Fruit fly (Drosophila melanogaster) whole organism, embryonic: Measurements from ENCODE around the gene Pex2.

Experiments used
- Aef1 ChIP-seq: fragments of 200-800 bp; sonication (Bioruptor generic); IDR thresholded peaks from 3 replicates; pipeline ENCODE4 v1.3.6; 2022; ENCODE audit warnings: missing biosample characterization, missing genetic modification characterization
- CG10366 ChIP-seq: fragments of 200-800 bp; sonication (Bioruptor generic); IDR thresholded peaks from 2 replicates; pipeline ENCODE4 v1.3.6; 2022; ENCODE audit warnings: missing biosample characterization, missing genetic modification characterization
- CG10431 ChIP-seq: fragments of 200-800 bp; sonication (Bioruptor generic); optimal IDR thresholded peaks from 3 replicates; lab custom pipeline; 2018; ENCODE audit warnings: missing biosample characterization, mild to moderate bottlenecking, missing genetic modification characterization
- CG10543 ChIP-seq: fragments of 200-800 bp; sonication (Bioruptor generic); optimal IDR thresholded peaks from 3 replicates; lab custom pipeline; 2017; ENCODE audit warnings: missing biosample characterization, mild to moderate bottlenecking, missing genetic modification characterization, moderate library complexity
- CG11696 ChIP-seq: fragments of 200-800 bp; sonication (Bioruptor generic); IDR thresholded peaks from 2 replicates; pipeline ENCODE4 v1.3.6; 2022; ENCODE audit warnings: missing biosample characterization, missing genetic modification characterization
- CG12071 ChIP-seq: fragments of 200-800 bp; sonication (Bioruptor generic); optimal IDR thresholded peaks from 3 replicates; lab custom pipeline; 2018; ENCODE audit warnings: missing biosample characterization, mild to moderate bottlenecking, missing genetic modification characterization
- CG12299 ChIP-seq: fragments of 200-800 bp; sonication (Bioruptor generic); optimal IDR thresholded peaks from 2 replicates; lab custom pipeline; 2018; ENCODE audit warnings: missing biosample characterization, mild to moderate bottlenecking, missing genetic modification characterization
- CG12769 ChIP-seq: fragments of 200-800 bp; sonication (Bioruptor generic); optimal IDR thresholded peaks from 2 replicates; lab custom pipeline; 2019; ENCODE audit warnings: missing biosample characterization, mild to moderate bottlenecking, missing genetic modification characterization, moderate library complexity
- CG17186 ChIP-seq: fragments of 200-800 bp; sonication (Bioruptor generic); optimal IDR thresholded peaks from 3 replicates; lab custom pipeline; 2017; ENCODE audit warnings: missing biosample characterization, missing genetic modification reagents, missing genetic modification characterization
- CG17328 ChIP-seq: fragments of 200-800 bp; sonication (Bioruptor generic); IDR thresholded peaks from 2 replicates; pipeline ENCODE4 v1.3.6; 2022; ENCODE audit warnings: missing biosample characterization, missing genetic modification characterization
- CG31388 ChIP-seq: fragments of 200-800 bp; sonication (Bioruptor generic); optimal IDR thresholded peaks from 2 replicates; lab custom pipeline; 2016; ENCODE audit warnings: missing biosample characterization, missing genetic modification characterization
- CG6272 ChIP-seq: fragments of 200-800 bp; sonication (Bioruptor generic); IDR thresholded peaks from 2 replicates; pipeline ENCODE4 v1.3.6; 2022; ENCODE audit warnings: missing biosample characterization, missing genetic modification characterization
- CG7271 ChIP-seq: fragments of 200-800 bp; sonication (Bioruptor generic); optimal IDR thresholded peaks from 2 replicates; lab custom pipeline; 2018; ENCODE audit warnings: missing biosample characterization, mild to moderate bottlenecking, missing genetic modification characterization, moderate library complexity
- CG7928 ChIP-seq: fragments of 200-800 bp; sonication (Bioruptor generic); optimal IDR thresholded peaks from 2 replicates; lab custom pipeline; 2017; ENCODE audit warnings: missing biosample characterization, mild to moderate bottlenecking, missing genetic modification characterization
- CG8281 ChIP-seq: fragments of 200-800 bp; sonication (Bioruptor generic); optimal IDR thresholded peaks from 2 replicates; lab custom pipeline; 2018; ENCODE audit warnings: missing biosample characterization, mild to moderate bottlenecking, missing genetic modification characterization, moderate library complexity
- CG9609 ChIP-seq: fragments of 200-800 bp; sonication (Bioruptor generic); optimal IDR thresholded peaks from 3 replicates; lab custom pipeline; 2016; ENCODE audit warnings: missing biosample characterization, missing genetic modification characterization
- CG9876 ChIP-seq: fragments of 200-800 bp; sonication (Bioruptor generic); optimal IDR thresholded peaks from 2 replicates; lab custom pipeline; 2016; ENCODE audit warnings: missing biosample characterization, missing genetic modification characterization
- Chrac-16 ChIP-seq: fragments of 200-800 bp; sonication (Bioruptor generic); optimal IDR thresholded peaks from 3 replicates; lab custom pipeline; 2016; ENCODE audit warnings: missing biosample characterization, missing genetic modification characterization
- Drgx ChIP-seq: fragments of 200-800 bp; sonication (Bioruptor generic); IDR thresholded peaks from 2 replicates; pipeline ENCODE4 v1.3.6; 2022; ENCODE audit warnings: missing biosample characterization, missing genetic modification characterization
- ERR ChIP-seq: fragments of 200-800 bp; sonication (Bioruptor generic); optimal IDR thresholded peaks from 2 replicates; lab custom pipeline; 2016; ENCODE audit warnings: missing biosample characterization, missing genetic modification characterization
- HHEX ChIP-seq: fragments of 200-800 bp; sonication (Bioruptor generic); optimal IDR thresholded peaks from 3 replicates; lab custom pipeline; 2017; ENCODE audit warnings: missing biosample characterization, mild to moderate bottlenecking, missing genetic modification characterization, missing genetic modification reagents
- Hr3 ChIP-seq: fragments of 200-800 bp; sonication (Bioruptor generic); optimal IDR thresholded peaks from 3 replicates; lab custom pipeline; 2016; ENCODE audit warnings: missing biosample characterization, missing genetic modification characterization
- Med ChIP-seq: fragments of 200-800 bp; sonication (Bioruptor generic); peaks from one replicate; lab custom pipeline; 2016; ENCODE audit warnings: missing biosample characterization, missing genetic modification characterization, mild to moderate bottlenecking, inconsistent platforms, moderate library complexity
- NC2β ChIP-seq: fragments of 200-800 bp; sonication (Bioruptor generic); optimal IDR thresholded peaks from 2 replicates; lab custom pipeline; 2016; ENCODE audit warnings: missing biosample characterization, missing genetic modification characterization
- Side ChIP-seq: fragments of 200-800 bp; sonication (Bioruptor generic); optimal IDR thresholded peaks from 2 replicates; lab custom pipeline; 2016; ENCODE audit warnings: missing biosample characterization, missing genetic modification characterization
- Sox102F ChIP-seq: fragments of 200-800 bp; sonication (Bioruptor generic); optimal IDR thresholded peaks from 2 replicates; lab custom pipeline; 2018; ENCODE audit warnings: missing biosample characterization, mild to moderate bottlenecking, missing genetic modification characterization, moderate library complexity
- Sry-β ChIP-seq: fragments of 200-800 bp; sonication (Bioruptor generic); optimal IDR thresholded peaks from 2 replicates; lab custom pipeline; 2018; ENCODE audit warnings: missing biosample characterization, mild to moderate bottlenecking, missing genetic modification characterization, moderate library complexity
- amos ChIP-seq: fragments of 200-800 bp; sonication (Bioruptor generic); IDR thresholded peaks from 2 replicates; pipeline ENCODE4 v1.3.6; 2022; ENCODE audit warnings: missing biosample characterization, missing genetic modification characterization; ENCODE audit not compliant: partially characterized antibody
- az2 ChIP-seq: fragments of 200-800 bp; sonication (Bioruptor generic); optimal IDR thresholded peaks from 3 replicates; lab custom pipeline; 2016; ENCODE audit warnings: missing biosample characterization, missing genetic modification characterization
- btn ChIP-seq: fragments of 200-800 bp; sonication (Bioruptor generic); optimal IDR thresholded peaks from 2 replicates; lab custom pipeline; 2016; ENCODE audit warnings: missing biosample characterization, missing genetic modification characterization
- caup ChIP-seq: fragments of 200-800 bp; sonication (Bioruptor generic); optimal IDR thresholded peaks from 3 replicates; lab custom pipeline; 2017; ENCODE audit warnings: missing biosample characterization, mild to moderate bottlenecking, missing genetic modification characterization, moderate library complexity; ENCODE audit not compliant: severe bottlenecking
- chif ChIP-seq, 2 experiments: fragments of 200-800 bp; sonication (Bioruptor generic); optimal IDR thresholded peaks; 3 replicates each; lab custom pipeline; 2016; ENCODE audit warnings: missing biosample characterization in 2 of 2, missing genetic modification characterization in 2 of 2
- dmrt11E ChIP-seq: fragments of 200-800 bp; sonication (Bioruptor generic); optimal IDR thresholded peaks from 3 replicates; lab custom pipeline; 2018; ENCODE audit warnings: missing biosample characterization, mild to moderate bottlenecking, missing genetic modification characterization, moderate library complexity
- dpn ChIP-seq, 2 experiments: fragments of 200-800 bp; sonication (Bioruptor generic); optimal IDR thresholded peaks; 3 replicates each; lab custom pipeline; 2016; ENCODE audit warnings: missing biosample characterization in 2 of 2, missing genetic modification characterization in 2 of 2
- emc ChIP-seq: fragments of 200-800 bp; sonication (Bioruptor generic); optimal IDR thresholded peaks from 2 replicates; lab custom pipeline; 2016; ENCODE audit warnings: missing biosample characterization, missing genetic modification characterization
- en ChIP-seq: fragments of 200-800 bp; sonication (Bioruptor generic); optimal IDR thresholded peaks from 2 replicates; lab custom pipeline; 2016; ENCODE audit warnings: missing biosample characterization, missing genetic modification characterization
- grn ChIP-seq: fragments of 200-800 bp; sonication (Bioruptor generic); optimal IDR thresholded peaks from 3 replicates; lab custom pipeline; 2017; ENCODE audit warnings: missing biosample characterization, missing genetic modification characterization
- ind ChIP-seq: fragments of 200-800 bp; sonication (Bioruptor generic); optimal IDR thresholded peaks from 3 replicates; lab custom pipeline; 2016; ENCODE audit warnings: missing biosample characterization, missing genetic modification characterization
- jigr1 ChIP-seq: fragments of 200-800 bp; sonication (Bioruptor generic); IDR thresholded peaks from 3 replicates; pipeline ENCODE4 v1.3.6; 2022; ENCODE audit warnings: missing biosample characterization, missing genetic modification characterization
- nerfin-1 ChIP-seq: fragments of 200-800 bp; sonication (Bioruptor generic); optimal IDR thresholded peaks from 3 replicates; lab custom pipeline; 2019; ENCODE audit warnings: missing biosample characterization, mild to moderate bottlenecking, missing genetic modification characterization, moderate library complexity
- odd ChIP-seq: fragments of 200-800 bp; sonication (Bioruptor generic); optimal IDR thresholded peaks from 2 replicates; lab custom pipeline; 2017; ENCODE audit warnings: missing biosample characterization, mild to moderate bottlenecking, missing genetic modification characterization
- pan ChIP-seq, 4 experiments: fragments of >200 bp in 3 of 4; fragments of 200-800 bp in 1 of 4; sonication (Bioruptor generic) in 1 of 4; optimal IDR thresholded peaks in 3 of 4; IDR thresholded peaks in 1 of 4; 2 replicates each; pipeline versions ENCODE4 v1.3.6 to Lab custom; 2017 to 2022; ENCODE audit warnings: missing biosample characterization in 2 of 4, missing genetic modification characterization in 2 of 4, mixed read lengths in 1 of 4
- psq ChIP-seq: fragments of 200-800 bp; sonication (Bioruptor generic); optimal IDR thresholded peaks from 2 replicates; lab custom pipeline; 2017; ENCODE audit warnings: missing biosample characterization, missing genetic modification characterization
- pum ChIP-seq: fragments of 200-800 bp; sonication (Bioruptor generic); optimal IDR thresholded peaks from 2 replicates; lab custom pipeline; 2016; ENCODE audit warnings: missing biosample characterization, missing genetic modification characterization
- run ChIP-seq: fragments of 200-800 bp; sonication (Bioruptor generic); optimal IDR thresholded peaks from 3 replicates; lab custom pipeline; 2018; ENCODE audit warnings: missing biosample characterization, mild to moderate bottlenecking, missing genetic modification characterization
- salm ChIP-seq: fragments of 200-800 bp; sonication (Bioruptor generic); optimal IDR thresholded peaks from 2 replicates; lab custom pipeline; 2018; ENCODE audit warnings: missing biosample characterization, mild to moderate bottlenecking, missing genetic modification characterization
- sd ChIP-seq: fragments of 200-800 bp; sonication (Bioruptor generic); optimal IDR thresholded peaks from 3 replicates; lab custom pipeline; 2018; ENCODE audit warnings: missing biosample characterization, mild to moderate bottlenecking, missing genetic modification characterization, moderate library complexity
- tll ChIP-seq, 2 experiments: fragments of 200-800 bp in 1 of 2; fragments of >200 bp in 1 of 2; sonication (Bioruptor generic) in 1 of 2; optimal IDR thresholded peaks; 2 replicates each; lab custom pipeline; 2017 to 2019; ENCODE audit warnings: missing biosample characterization in 2 of 2, missing genetic modification characterization in 2 of 2, mild to moderate bottlenecking in 1 of 2, moderate library complexity in 1 of 2

Pex2 gene

dm6 chr3L:8340264-8341095 lies 1.6 kb downstream of the Pex2 start, which contains the start of the genes Prim1 and CG7083 (continued):
- no peak for TF ChIP-seq Sry-β (GFP tag; lab: Kevin White, UChicago)
- TF ChIP-seq NC2β = peak; percentile 46
- peak; percentile 49 for TF ChIP-seq Hr3 (GFP tag; lab: Kevin White, UChicago)
- TF ChIP-seq Sox102F = peak; percentile 53
- TF ChIP-seq ERR (GFP tag; lab: Kevin White, UChicago) = peak; percentile 48
- peak; percentile 81 for TF ChIP-seq CG17186 (GFP tag; lab: Kevin White, UChicago)
- TF ChIP-seq CG12769 (tag; lab: Kevin White, UChicago) = no peak
- peak; percentile 43 to 52 for TF ChIP-seq dpn (GFP tag; optimal IDR thresholded peaks at IDR 0.05; lab: Kevin White, UChicago)
- TF ChIP-seq CG9876 (GFP tag; lab: Kevin White, UChicago) = peak; percentile 18
- TF ChIP-seq CG7271 = peak; percentile 31
- TF ChIP-seq grn (GFP tag; lab: Kevin White, UChicago) = peak; percentile 22
- no peak for TF ChIP-seq CG11696
- TF ChIP-seq Drgx (GFP tag; lab: Robert Waterston, UW) = 0 out of 2 replicates have a peak, but pooled peaks have one; percentile 13
- no peak for TF ChIP-seq CG12071 (GFP tag; lab: Kevin White, UChicago)
- TF ChIP-seq pan (optimal IDR thresholded peaks at IDR 0.05; lab: Kevin White, UChicago) = no peak
- peak in 1 of 2 experiments; percentile 64 for TF ChIP-seq pan (GFP tag; optimal IDR thresholded peaks at IDR 0.05 in 1 of 2, IDR thresholded peaks at IDR 0.05 in 1 of 2)
- no peak for TF ChIP-seq CG8281 (tag; lab: Kevin White, UChicago)
- TF ChIP-seq CG31388 (GFP tag; lab: Kevin White, UChicago) = peak; percentile 7
- peak; percentile 12; the same call in 1 of the 2 replicates for TF ChIP-seq CG10366 (GFP tag; lab: Robert Waterston, UW)
- TF ChIP-seq Chrac-16 (GFP tag; lab: Kevin White, UChicago) = peak; percentile 55
- peak; percentile 63 for TF ChIP-seq az2 (GFP tag; lab: Kevin White, UChicago)
- TF ChIP-seq Aef1 (GFP tag; lab: Robert Waterston, UW) = peak; percentile 22; the same call in 1 of the 3 replicates
- TF ChIP-seq odd (GFP tag; lab: Kevin White, UChicago) = no peak
- TF ChIP-seq CG10543 (GFP tag; lab: Kevin White, UChicago) = peak; percentile 76
- peak; percentile 99 for TF ChIP-seq sd (tag; lab: Kevin White, UChicago)
- TF ChIP-seq CG6272 = no peak
- peak; percentile 46 for TF ChIP-seq nerfin-1
- peak; percentile 53 for TF ChIP-seq ind (GFP tag; lab: Kevin White, UChicago)
- TF ChIP-seq Side (GFP tag; lab: Kevin White, UChicago) = peak; percentile 25
- no peak for TF ChIP-seq run
- peak; percentile 10 for TF ChIP-seq CG7928
- peak; percentile 20 for TF ChIP-seq HHEX (GFP tag; lab: Kevin White, UChicago)
- TF ChIP-seq chif (GFP tag; optimal IDR thresholded peaks at IDR 0.05; lab: Kevin White, UChicago) = peak; percentile 51 to 60
- peak; percentile 14 for TF ChIP-seq psq (GFP tag; lab: Kevin White, UChicago)
- TF ChIP-seq emc (GFP tag; lab: Kevin White, UChicago) = peak; percentile 6
- TF ChIP-seq CG10431 (GFP tag; lab: Kevin White, UChicago) = no peak
- TF ChIP-seq tll (GFP tag; optimal IDR thresholded peaks at IDR 0.05; lab: Kevin White, UChicago) = no peak
- TF ChIP-seq CG9609 (GFP tag; lab: Kevin White, UChicago) = peak; percentile 62
- peak; percentile 94 for TF ChIP-seq Med
- peak; percentile 51 for TF ChIP-seq CG12299 (tag; lab: Kevin White, UChicago)
- TF ChIP-seq pum (GFP tag; lab: Kevin White, UChicago) = peak; percentile 62
- TF ChIP-seq caup (GFP tag; lab: Kevin White, UChicago) = peak; percentile 55
- peak; percentile 52 for TF ChIP-seq CG17328
- TF ChIP-seq jigr1 (GFP tag; lab: Robert Waterston, UW) = no peak
- peak; percentile 20 for TF ChIP-seq salm
- peak; percentile 47 for TF ChIP-seq dmrt11E (tag; lab: Kevin White, UChicago)
- peak; percentile 32 for TF ChIP-seq en (GFP tag; lab: Kevin White, UChicago)
- no peak for TF ChIP-seq btn (GFP tag; lab: Kevin White, UChicago)
- TF ChIP-seq amos (GFP tag; lab: Robert Waterston, UW) = peak; percentile 13; the same call in 1 of the 2 replicates
